Worm (Caenorhabditis elegans): ENCODE results near the gene C02F4.5.

C02F4.5 gene

ce11 chrIV:10533639-10534038 lies 9.7 kb upstream of the C02F4.5 start, which contains the start of gene T07G12.3:
TSS of gene T07G12.3 (plus strand) at chrIV:10533939.
- TF ChIP-seq mdl-1 (tag; optimal IDR thresholded peaks at IDR 0.05) (no peak), elt-1 (tag; optimal IDR thresholded peaks at IDR 0.05) (no peak), egl-27 (tag; optimal IDR thresholded peaks at IDR 0.05) (no peak), sma-9 (GFP tag; optimal IDR thresholded peaks at IDR 0.05) (no peak), sma-9 (tag; optimal IDR thresholded peaks at IDR 0.05) (no peak), dmd-4 (tag; optimal IDR thresholded peaks at IDR 0.05) (no peak), mbf-1 (tag; optimal IDR thresholded peaks at IDR 0.05) (no peak), ZK546.5 (tag; optimal IDR thresholded peaks at IDR 0.05) (no peak), sem-4 (tag; optimal IDR thresholded peaks at IDR 0.05) (no peak), snpc-4 (tag; optimal IDR thresholded peaks at IDR 0.05) (no peak), zag-1 (tag; optimal IDR thresholded peaks at IDR 0.05) (no peak), lin-39 (tag; optimal IDR thresholded peaks at IDR 0.05) (no peak), blmp-1 (tag; optimal IDR thresholded peaks at IDR 0.05; ENCODE audit: insufficient read depth) (no peak), lin-13 (GFP tag; optimal IDR thresholded peaks at IDR 0.05) (no peak), elt-3 (tag; optimal IDR thresholded peaks at IDR 0.05) (no peak), Y55F3AM.14 (GFP tag; optimal IDR thresholded peaks at IDR 0.05) (no peak)

- TF ChIP-seq crh-2 (tag; optimal IDR thresholded peaks at IDR 0.05) (no peak), egl-27 (tag; optimal IDR thresholded peaks at IDR 0.05) (no peak), nhr-10 (tag; optimal IDR thresholded peaks at IDR 0.05) (no peak), nhr-129 (tag; optimal IDR thresholded peaks at IDR 0.05) (no peak), lin-11 (tag; optimal IDR thresholded peaks at IDR 0.05) (no peak), unc-62 (GFP tag; optimal IDR thresholded peaks at IDR 0.05) (no peak), nhr-21 (tag; optimal IDR thresholded peaks at IDR 0.05) (no peak), elt-3 (tag; optimal IDR thresholded peaks at IDR 0.05) (no peak), mab-5 (tag; optimal IDR thresholded peaks at IDR 0.05) (no peak), nhr-6 (tag; optimal IDR thresholded peaks at IDR 0.05) (no peak), lin-39 (tag; optimal IDR thresholded peaks at IDR 0.05) (no peak)
Measured at ce11 chrIV:10530648-10531047, 6.7 kb upstream of the C02F4.5 start, which contains the start of gene T07G12.2. TSS of gene T07G12.2 (plus strand) at chrIV:10530709.

DNA sequence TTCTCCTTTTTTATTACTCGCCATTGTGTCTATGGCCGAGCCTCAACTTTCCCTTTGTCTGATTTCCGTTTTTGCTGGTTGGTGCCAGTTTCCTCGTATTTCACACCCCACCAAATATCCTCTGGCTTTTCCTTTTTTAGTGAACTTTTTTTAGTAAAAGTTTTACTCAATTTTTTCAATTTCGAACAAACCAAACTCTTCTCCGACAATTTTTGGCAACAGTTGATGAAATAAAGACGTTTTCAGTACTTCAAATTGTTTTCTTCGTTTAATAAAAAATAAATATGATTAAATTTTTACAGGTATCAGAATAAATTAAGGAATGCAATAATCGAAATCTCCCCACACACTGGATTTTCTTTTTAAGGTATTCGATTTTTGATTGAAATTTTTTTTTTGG lies 2.8 kb downstream of the C02F4.5 start, which contains the start of gene cal-4:
cal-4 (plus strand) TSS at position 301 of the 400 bp plus-strand sequence.
- TF ChIP-seq nhr-12 (tag; optimal IDR thresholded peaks at IDR 0.05) (no peak), gmeb-1 (tag; optimal IDR thresholded peaks at IDR 0.05) (no peak), ztf-4 (tag; optimal IDR thresholded peaks at IDR 0.05) (no peak)

ce11 chrIV:10518652-10519051 lies 5.3 kb downstream of the C02F4.5 start:
- no peak for TF ChIP-seq dmd-4 (tag; optimal IDR thresholded peaks at IDR 0.05)
- no peak for TF ChIP-seq nhr-12 (tag; optimal IDR thresholded peaks at IDR 0.05)
- TF ChIP-seq mbf-1 (tag; optimal IDR thresholded peaks at IDR 0.05), result no peak
- TF ChIP-seq F13H6.1 (tag; optimal IDR thresholded peaks at IDR 0.05), result no peak
- TF ChIP-seq unc-39 (tag; optimal IDR thresholded peaks at IDR 0.05), result no peak
- TF ChIP-seq snpc-4 (tag; optimal IDR thresholded peaks at IDR 0.05), result no peak
- TF ChIP-seq aly-2 (tag; optimal IDR thresholded peaks at IDR 0.05), result no peak
- no peak for TF ChIP-seq nhr-23 (tag; optimal IDR thresholded peaks at IDR 0.05)
- TF ChIP-seq lin-39 (tag; optimal IDR thresholded peaks at IDR 0.05), result no peak
- no peak for TF ChIP-seq alr-1 (tag; optimal IDR thresholded peaks at IDR 0.05)
- TF ChIP-seq sma-9 (GFP tag; optimal IDR thresholded peaks at IDR 0.05), result no peak
- TF ChIP-seq sma-9 (tag; optimal IDR thresholded peaks at IDR 0.05), result no peak
- TF ChIP-seq sem-4 (tag; optimal IDR thresholded peaks at IDR 0.05), result no peak
- TF ChIP-seq egl-27 (tag; optimal IDR thresholded peaks at IDR 0.05), result no peak

ce11 chrIV:10515128-10515527 lies 8.8 kb downstream of the C02F4.5 start, which contains the start of gene C02F4.4:
TSS of gene C02F4.4 (minus strand) at chrIV:10515228.
- no peak for TF ChIP-seq ama-1 (optimal IDR thresholded peaks at IDR 0.05)
- no peak for TF ChIP-seq lin-13 (GFP tag; optimal IDR thresholded peaks at IDR 0.05)
- no peak for TF ChIP-seq alr-1 (tag; optimal IDR thresholded peaks at IDR 0.05)
- no peak for TF ChIP-seq elt-1 (tag; optimal IDR thresholded peaks at IDR 0.05)
- no peak for TF ChIP-seq ztf-1 (GFP tag; conservative IDR thresholded peaks at IDR 0.05)
- no peak for TF ChIP-seq mab-5 (tag; optimal IDR thresholded peaks at IDR 0.05)
- no peak for TF ChIP-seq gmeb-1 (tag; optimal IDR thresholded peaks at IDR 0.05)
- TF ChIP-seq lin-11 (tag; optimal IDR thresholded peaks at IDR 0.05), result no peak
- no peak for TF ChIP-seq ceh-82 (tag; optimal IDR thresholded peaks at IDR 0.05)
- TF ChIP-seq ztf-4 (tag; optimal IDR thresholded peaks at IDR 0.05), result no peak
- TF ChIP-seq nhr-6 (tag; optimal IDR thresholded peaks at IDR 0.05), result no peak
- no peak for TF ChIP-seq dmd-4 (tag; optimal IDR thresholded peaks at IDR 0.05)
- TF ChIP-seq C34F6.9 (tag; optimal IDR thresholded peaks at IDR 0.05), result no peak
- TF ChIP-seq lsy-2 (tag; optimal IDR thresholded peaks at IDR 0.05), result no peak
- TF ChIP-seq nhr-11 (tag; optimal IDR thresholded peaks at IDR 0.05), result no peak

Data from whole organism, L2 larva.